Worm (Caenorhabditis elegans) whole organism, L4/young adult: ENCODE measurements around the gene W09D6.1.

Source experiments
- W03F9.2 ChIP-seq: fragments of 150-350 bp; optimal IDR thresholded peaks from 2 replicates; lab custom pipeline; 2014; ENCODE audit warnings: missing biosample characterization, missing genetic modification characterization
- dao-5 ChIP-seq: sonication (generic microtip); optimal IDR thresholded peaks from 2 replicates; lab custom pipeline; 2016; ENCODE audit warnings: missing genotype, missing genetic modification characterization, moderate library complexity, missing compliant biosample characterization
- him-1 ChIP-seq: sonication (generic microtip); optimal IDR thresholded peaks from 2 replicates; lab custom pipeline; 2016; ENCODE audit warnings: missing genotype, missing genetic modification reagents, missing genetic modification characterization, missing compliant biosample characterization

Gene W09D6.1

ce11 chrIII:11054032-11054431 is 14.6 kb upstream of the W09D6.1 start:
- TF ChIP-seq W03F9.2 (no peak), him-1 (tag; lab: Kevin White, UChicago) (no peak), dao-5 (tag; lab: Kevin White, UChicago) (no peak)

ce11 chrIII:11054532-11055265 is 14.0 kb upstream of the W09D6.1 start:
- TF ChIP-seq W03F9.2 (no peak), dao-5 (tag; lab: Kevin White, UChicago) (no peak), him-1 (tag; lab: Kevin White, UChicago) (no peak)

DNA sequence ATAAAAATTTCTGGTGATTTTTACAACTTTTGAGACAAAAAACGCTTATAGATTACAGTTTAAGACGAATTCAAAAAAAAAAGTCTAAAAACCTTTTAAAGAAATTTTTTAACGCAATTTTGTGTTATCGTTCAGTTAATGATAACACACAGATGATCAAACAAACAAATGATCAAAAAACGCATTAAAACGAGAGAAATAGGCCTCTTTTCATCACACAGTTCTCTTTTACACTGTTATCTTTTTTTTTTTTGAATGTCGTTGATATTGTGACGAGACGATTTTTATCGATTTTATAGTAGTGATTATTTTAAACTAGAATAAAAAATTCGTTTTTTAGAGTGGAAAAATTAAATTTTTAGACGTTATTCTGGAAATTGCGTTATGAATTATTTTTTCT is 8.9 kb upstream of the W09D6.1 start:
- no peak for TF ChIP-seq him-1 (tag; lab: Kevin White, UChicago)
- TF ChIP-seq W03F9.2 = peak; percentile 36

DNA sequence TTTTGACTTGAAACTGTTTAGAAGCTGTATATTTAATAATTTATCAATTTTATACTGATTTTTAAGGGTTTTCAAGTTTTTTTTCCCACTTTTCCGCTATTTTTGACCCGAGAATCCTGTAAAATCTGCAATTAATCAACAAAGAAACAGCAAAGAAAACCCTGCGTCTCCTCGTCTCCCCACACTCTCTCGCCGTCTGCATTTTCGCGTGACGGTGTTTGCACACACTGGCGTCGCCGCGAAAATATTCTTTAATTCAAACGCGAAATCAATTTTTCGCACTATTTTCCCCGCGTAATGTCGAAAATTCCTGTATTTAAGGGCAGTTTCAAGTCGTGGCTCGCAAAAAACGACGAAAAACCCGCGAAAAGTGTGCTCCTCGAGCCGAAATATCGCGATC is 5.4 kb upstream of the W09D6.1 start, which contains the start of gene rsa-2:
Gene rsa-2 (plus strand): TSS at position 221 of the 400 bp plus-strand sequence.
- TF ChIP-seq him-1 (tag; lab: Kevin White, UChicago) = no peak
- TF ChIP-seq W03F9.2 = peak; percentile 4
- no peak for TF ChIP-seq dao-5 (tag; lab: Kevin White, UChicago)

DNA sequence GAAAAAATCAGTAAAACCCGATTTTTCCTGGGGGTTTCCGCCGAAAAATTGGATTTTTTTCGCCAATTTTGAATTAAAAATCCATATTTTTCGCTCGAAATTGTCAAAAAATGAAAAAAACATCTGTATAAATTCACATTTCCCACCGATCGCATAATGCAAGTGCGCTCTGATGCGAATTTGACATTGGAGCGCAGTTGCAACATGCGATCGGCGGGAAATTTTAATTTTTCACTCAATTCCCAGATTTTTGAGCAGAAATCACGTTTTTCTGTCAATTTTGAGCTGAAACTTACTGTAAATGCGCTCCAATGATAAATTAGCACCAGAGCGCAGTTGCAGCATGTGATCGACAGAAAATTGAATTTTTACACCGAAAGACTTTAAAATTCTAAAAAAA is 4.1 kb upstream of the W09D6.1 start:
- TF ChIP-seq him-1 (tag; lab: Kevin White, UChicago) = no peak
- no peak for TF ChIP-seq W03F9.2
- TF ChIP-seq dao-5 (tag; lab: Kevin White, UChicago) = no peak

DNA sequence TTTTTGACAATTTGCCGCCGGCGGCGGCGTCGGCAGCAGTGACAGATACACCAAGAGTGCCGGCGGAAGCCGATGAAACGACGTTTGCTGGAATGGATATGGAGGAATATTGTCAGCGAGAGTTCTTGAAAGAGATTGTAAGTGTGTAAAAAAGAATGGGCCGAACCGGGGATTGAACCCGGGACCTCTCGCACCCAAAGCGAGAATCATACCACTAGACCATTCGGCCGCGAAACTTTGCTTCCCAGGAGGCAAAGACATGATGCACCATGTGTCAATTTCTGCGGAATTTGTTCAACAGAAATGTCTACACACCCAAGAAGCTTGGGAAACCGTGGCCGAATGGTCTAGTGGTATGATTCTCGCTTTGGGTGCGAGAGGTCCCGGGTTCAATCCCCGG is 2.0 kb upstream of the W09D6.1 start:
- peak; percentile 74 for TF ChIP-seq W03F9.2
- TF ChIP-seq dao-5 (tag; lab: Kevin White, UChicago) = no peak
- TF ChIP-seq him-1 (tag; lab: Kevin White, UChicago) = peak; percentile 81

- no peak for TF ChIP-seq dao-5 (tag; lab: Kevin White, UChicago)
- TF ChIP-seq W03F9.2 = no peak
- TF ChIP-seq him-1 (tag; lab: Kevin White, UChicago) = no peak
Observed at ce11 chrIII:11069265-11069664, 612 bp downstream of the W09D6.1 start.

DNA sequence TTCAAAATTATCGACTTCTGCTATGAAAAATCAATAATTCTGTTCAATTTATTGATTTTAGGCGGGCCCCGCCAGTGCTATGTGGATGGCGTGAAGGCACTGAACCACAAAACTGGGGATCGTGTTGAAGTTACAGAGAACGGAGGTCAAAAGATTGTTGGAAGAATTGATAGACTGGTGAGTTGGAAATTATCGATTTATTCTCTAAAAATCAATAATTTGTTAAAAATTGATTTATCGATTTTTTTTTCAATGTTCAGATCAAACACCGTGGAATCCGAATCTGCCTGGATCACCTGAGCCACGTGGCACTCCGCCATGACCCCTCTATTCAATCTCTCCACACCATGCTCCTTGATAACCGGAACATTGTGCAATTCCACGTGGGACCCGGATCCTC is 1.6 kb downstream of the W09D6.1 start:
- TF ChIP-seq W03F9.2 (no peak), dao-5 (tag; lab: Kevin White, UChicago) (no peak), him-1 (tag; lab: Kevin White, UChicago) (no peak)

- TF ChIP-seq dao-5 (tag; lab: Kevin White, UChicago) = no peak
- no peak for TF ChIP-seq him-1 (tag; lab: Kevin White, UChicago)
- TF ChIP-seq W03F9.2 = no peak
Observed at ce11 chrIII:11074214-11074613, 5.6 kb downstream of the W09D6.1 start, which contains the start of gene str-261. Gene str-261 (plus strand): TSS chrIII:11074514.

ce11 chrIII:11076743-11077142 is 8.1 kb downstream of the W09D6.1 start:
- TF ChIP-seq dao-5 (tag; lab: Kevin White, UChicago) = no peak
- TF ChIP-seq W03F9.2 = no peak
- TF ChIP-seq him-1 (tag; lab: Kevin White, UChicago) = no peak

DNA sequence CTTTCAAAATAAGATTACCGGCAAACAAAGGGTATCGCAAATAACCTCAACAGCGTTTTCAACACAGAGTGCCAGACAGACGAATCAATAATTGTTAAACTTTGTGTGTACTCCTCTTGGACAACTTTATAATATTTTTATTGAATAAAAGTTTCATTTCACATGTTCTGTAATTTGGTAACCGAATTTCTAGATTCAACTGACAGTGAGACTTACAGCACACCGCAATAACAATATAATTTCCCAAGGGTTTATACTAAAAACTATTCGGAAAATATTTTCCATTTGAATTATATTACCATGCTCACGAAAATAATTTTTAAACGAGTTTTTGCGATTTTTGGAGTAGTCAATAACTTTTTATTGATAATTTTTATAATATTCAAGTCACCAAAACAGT is 8.8 kb downstream of the W09D6.1 start, which contains the start of gene str-246:
Gene str-246 (plus strand): TSS at position 301 of the 400 bp plus-strand sequence.
- TF ChIP-seq dao-5 (tag; lab: Kevin White, UChicago) (no peak), W03F9.2 (no peak), him-1 (tag; lab: Kevin White, UChicago) (no peak)

- no peak for TF ChIP-seq dao-5 (tag; lab: Kevin White, UChicago)
- TF ChIP-seq him-1 (tag; lab: Kevin White, UChicago) = no peak
- TF ChIP-seq W03F9.2 = no peak
Observed at ce11 chrIII:11079445-11079844, 10.8 kb downstream of the W09D6.1 start, which contains the start of gene W09D6.4. Gene W09D6.4 (plus strand): TSS chrIII:11079745.

DNA sequence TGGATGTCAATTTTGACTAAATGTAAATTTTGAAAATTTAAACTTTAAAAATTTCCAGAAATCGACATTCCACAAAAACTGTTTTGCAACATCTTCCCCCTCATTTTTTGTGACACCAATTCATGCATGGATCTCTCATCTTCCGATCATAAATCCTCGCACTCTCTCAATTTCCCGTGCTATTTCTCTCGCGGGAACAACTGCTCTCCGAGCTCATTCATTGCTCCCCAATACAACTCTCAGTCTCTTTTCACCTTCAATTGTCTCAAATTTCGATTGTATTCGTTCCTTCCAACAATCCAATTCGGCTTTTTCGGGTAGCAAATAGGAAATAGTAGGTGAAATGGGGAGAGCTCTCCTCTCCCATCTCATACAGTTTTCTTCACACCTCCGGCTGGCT is 14.0 kb downstream of the W09D6.1 start:
- TF ChIP-seq W03F9.2 = no peak
- no peak for TF ChIP-seq him-1 (tag; lab: Kevin White, UChicago)
- no peak for TF ChIP-seq dao-5 (tag; lab: Kevin White, UChicago)

- TF ChIP-seq W03F9.2 (no peak), dao-5 (tag; lab: Kevin White, UChicago) (no peak)
Observed at ce11 chrIII:11083993-11084392, 15.3 kb downstream of the W09D6.1 start.

DNA sequence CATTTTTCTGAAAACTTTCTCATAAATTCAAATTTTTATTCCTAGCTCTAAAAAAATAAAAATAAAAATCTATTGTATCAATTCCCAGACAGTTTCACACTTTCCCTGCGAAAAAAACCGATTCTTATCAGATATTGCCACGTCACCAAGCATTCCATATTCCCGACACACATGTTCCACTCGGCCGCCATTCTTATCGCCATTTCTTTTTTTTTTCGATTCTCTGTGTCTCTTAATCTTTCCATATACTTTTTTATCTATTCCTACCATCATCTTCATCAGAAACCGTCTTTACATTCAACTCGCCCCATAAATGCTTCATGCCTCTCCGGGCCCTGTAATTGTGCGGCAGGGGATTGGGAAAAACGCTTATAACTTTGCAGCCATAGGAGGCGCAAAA is 18.8 kb downstream of the W09D6.1 start:
- no peak for TF ChIP-seq him-1 (tag; lab: Kevin White, UChicago)
- no peak for TF ChIP-seq dao-5 (tag; lab: Kevin White, UChicago)
- TF ChIP-seq W03F9.2 = peak; percentile 24
